Worm (Caenorhabditis elegans) whole organism, early embryonic: ENCODE data around the gene dpy-7.

Experiments
- B0310.2 ChIP-seq: sonication (generic microtip); optimal IDR thresholded peaks from 2 replicates; lab custom pipeline; 2016; ENCODE audit warnings: mild to moderate bottlenecking, missing genetic modification characterization, missing compliant biosample characterization
- F13C5.2 ChIP-seq: sonication (generic microtip); optimal IDR thresholded peaks from 2 replicates; lab custom pipeline; 2017; ENCODE audit warnings: mild to moderate bottlenecking, missing genetic modification characterization, inconsistent platforms, missing compliant biosample characterization
- aly-1 ChIP-seq: sonication (generic microtip); optimal IDR thresholded peaks from 2 replicates; lab custom pipeline; 2016; ENCODE audit warnings: missing genetic modification characterization, missing compliant biosample characterization
- ama-1 ChIP-seq: fragments of 150-350 bp; optimal IDR thresholded peaks from 2 replicates; lab custom pipeline; 2014
- ceh-13 ChIP-seq: fragments of 200-800 bp; sonication (Bioruptor generic); optimal IDR thresholded peaks from 2 replicates; lab custom pipeline; 2018; ENCODE audit warnings: mild to moderate bottlenecking, missing genetic modification characterization, missing compliant biosample characterization
- flt-1 ChIP-seq: fragments of 200-800 bp; sonication (Bioruptor generic); IDR thresholded peaks from 2 replicates; pipeline ENCODE4 v1.3.6; 2022; ENCODE audit warnings: missing genetic modification characterization, missing compliant biosample characterization
- sea-1 ChIP-seq: fragments of 200-800 bp; sonication (Bioruptor generic); conservative IDR thresholded peaks from 2 replicates; pipeline ENCODE4 v1.3.6; 2022; ENCODE audit warnings: missing genetic modification characterization, missing compliant biosample characterization
- tbx-11 ChIP-seq: fragments of 200-800 bp; sonication (Bioruptor generic); IDR thresholded peaks from 2 replicates; pipeline ENCODE4 v1.3.6; 2022; ENCODE audit warnings: missing genetic modification characterization, missing compliant biosample characterization
- tra-4 ChIP-seq: sonication (generic microtip); optimal IDR thresholded peaks from 2 replicates; lab custom pipeline; 2017; ENCODE audit warnings: missing genetic modification characterization, missing compliant biosample characterization

ce11 chrX:7525271-7525670 lies 12.3 kb downstream of the dpy-7 start, which contains the start of gene F46C8.3:
- TF ChIP-seq ama-1 (no peak), tra-4 (tag; lab: Kevin White, UChicago) (no peak), sea-1 (GFP tag; lab: Robert Waterston, UW) (no peak), flt-1 (GFP tag; lab: Robert Waterston, UW) (no peak), aly-1 (tag; lab: Kevin White, UChicago) (no peak), ceh-13 (no peak), F13C5.2 (no peak), B0310.2 (tag; lab: Kevin White, UChicago) (no peak), tbx-11 (no peak)
